Fruit fly (Drosophila melanogaster) whole organism, prepupa: ENCODE data around the gene TyrR.

ENCODE experiments used
- Blimp-1 ChIP-seq: fragments of 200-800 bp; sonication (Bioruptor generic); optimal IDR thresholded peaks from 3 replicates; lab custom pipeline; 2017; ENCODE audit warnings: missing biosample characterization, missing genetic modification characterization, mild to moderate bottlenecking, moderate library complexity, missing genetic modification reagents
- CG10631 ChIP-seq: fragments of 200-800 bp; sonication (Bioruptor generic); optimal IDR thresholded peaks from 2 replicates; lab custom pipeline; 2016; ENCODE audit warnings: missing biosample characterization, missing genetic modification characterization
- CG11762 ChIP-seq: fragments of 200-800 bp; sonication (Bioruptor generic); optimal IDR thresholded peaks from 3 replicates; lab custom pipeline; 2016; ENCODE audit warnings: missing biosample characterization, missing genetic modification characterization; ENCODE audit not compliant: insufficient read depth
- CG11902 ChIP-seq: fragments of 200-800 bp; sonication (Bioruptor generic); optimal IDR thresholded peaks from 3 replicates; lab custom pipeline; 2016; ENCODE audit warnings: missing biosample characterization, missing genetic modification characterization
- CG15336 ChIP-seq: fragments of 200-800 bp; sonication (Bioruptor generic); IDR thresholded peaks from 2 replicates; pipeline ENCODE4 v1.3.6; 2022; ENCODE audit warnings: missing biosample characterization, missing genetic modification characterization
- CG1621 ChIP-seq: fragments of 200-800 bp; sonication (Bioruptor generic); optimal IDR thresholded peaks from 3 replicates; lab custom pipeline; 2018; ENCODE audit warnings: missing biosample characterization, mild to moderate bottlenecking, missing genetic modification characterization
- CG16779 ChIP-seq: fragments of 200-800 bp; sonication (Bioruptor generic); optimal IDR thresholded peaks from 3 replicates; lab custom pipeline; 2017; ENCODE audit warnings: missing biosample characterization, mild to moderate bottlenecking, missing genetic modification characterization
- CG31627 ChIP-seq: fragments of 200-800 bp; sonication (Bioruptor generic); optimal IDR thresholded peaks from 3 replicates; lab custom pipeline; 2016; ENCODE audit warnings: missing biosample characterization, missing genetic modification characterization
- CG3919 ChIP-seq: fragments of 200-800 bp; sonication (Bioruptor generic); optimal IDR thresholded peaks from 3 replicates; lab custom pipeline; 2016; ENCODE audit warnings: missing biosample characterization, missing genetic modification characterization
- CG4318 ChIP-seq: fragments of 200-800 bp; sonication (Bioruptor generic); optimal IDR thresholded peaks from 3 replicates; lab custom pipeline; 2017; ENCODE audit warnings: missing biosample characterization, mild to moderate bottlenecking, missing genetic modification characterization
- CG6163 ChIP-seq: fragments of 200-800 bp; sonication (Bioruptor generic); IDR thresholded peaks from 3 replicates; pipeline ENCODE4 v1.3.6; 2022; ENCODE audit warnings: missing biosample characterization, missing genetic modification characterization
- CG6276 ChIP-seq: fragments of 200-800 bp; sonication (Bioruptor generic); optimal IDR thresholded peaks from 2 replicates; lab custom pipeline; 2017; ENCODE audit warnings: missing biosample characterization, mild to moderate bottlenecking, missing genetic modification characterization
- CG8319 ChIP-seq: fragments of 200-800 bp; sonication (Bioruptor generic); optimal IDR thresholded peaks from 3 replicates; lab custom pipeline; 2016; ENCODE audit warnings: missing biosample characterization, missing genetic modification characterization
- Ets96B ChIP-seq: fragments of 200-800 bp; optimal IDR thresholded peaks from 2 replicates; lab custom pipeline; 2019; ENCODE audit warnings: missing biosample characterization, mild to moderate bottlenecking, missing genetic modification characterization, moderate library complexity
- Gug ChIP-seq: fragments of 200-800 bp; sonication (Bioruptor generic); IDR thresholded peaks from 2 replicates; pipeline ENCODE4 v1.3.6; 2022; ENCODE audit warnings: missing biosample characterization, missing genetic modification characterization
- Met ChIP-seq: fragments of 200-800 bp; sonication (Bioruptor generic); optimal IDR thresholded peaks from 3 replicates; lab custom pipeline; 2016; ENCODE audit warnings: missing biosample characterization, missing genetic modification characterization
- Sox102F ChIP-seq: fragments of 200-800 bp; sonication (Bioruptor generic); optimal IDR thresholded peaks from 2 replicates; lab custom pipeline; 2016; ENCODE audit warnings: missing biosample characterization, mild to moderate bottlenecking, missing genetic modification characterization
- dac ChIP-seq: fragments of 200-800 bp; sonication (Bioruptor generic); optimal IDR thresholded peaks from 2 replicates; lab custom pipeline; 2017; ENCODE audit warnings: missing biosample characterization, mild to moderate bottlenecking, missing genetic modification characterization
- dsx ChIP-seq: fragments of 200-800 bp; optimal IDR thresholded peaks from 3 replicates; lab custom pipeline; 2019; ENCODE audit warnings: missing biosample characterization, mild to moderate bottlenecking, missing genetic modification characterization, moderate library complexity; ENCODE audit not compliant: poor library complexity, severe bottlenecking
- salr ChIP-seq, 2 experiments: fragments of 200-800 bp; sonication (Bioruptor generic); optimal IDR thresholded peaks; 3 replicates each; lab custom pipeline; 2016 to 2018; ENCODE audit warnings: missing biosample characterization in 2 of 2, missing genetic modification characterization in 2 of 2, mild to moderate bottlenecking in 1 of 2
- ss ChIP-seq, 2 experiments: fragments of 200-800 bp; sonication (Bioruptor generic); optimal IDR thresholded peaks; 2 replicates in 1 of 2; 3 replicates in 1 of 2; lab custom pipeline; 2017 to 2018; ENCODE audit warnings: mild to moderate bottlenecking in 2 of 2, missing biosample characterization in 2 of 2, missing genetic modification characterization in 2 of 2, moderate library complexity in 1 of 2
- topi ChIP-seq: fragments of 200-800 bp; sonication (Bioruptor generic); optimal IDR thresholded peaks from 3 replicates; lab custom pipeline; 2016; ENCODE audit warnings: missing biosample characterization, missing genetic modification characterization
- vri ChIP-seq: fragments of 200-800 bp; sonication (Bioruptor generic); optimal IDR thresholded peaks from 3 replicates; lab custom pipeline; 2016; ENCODE audit warnings: missing biosample characterization, mild to moderate bottlenecking, missing genetic modification characterization

TyrR gene

DNA sequence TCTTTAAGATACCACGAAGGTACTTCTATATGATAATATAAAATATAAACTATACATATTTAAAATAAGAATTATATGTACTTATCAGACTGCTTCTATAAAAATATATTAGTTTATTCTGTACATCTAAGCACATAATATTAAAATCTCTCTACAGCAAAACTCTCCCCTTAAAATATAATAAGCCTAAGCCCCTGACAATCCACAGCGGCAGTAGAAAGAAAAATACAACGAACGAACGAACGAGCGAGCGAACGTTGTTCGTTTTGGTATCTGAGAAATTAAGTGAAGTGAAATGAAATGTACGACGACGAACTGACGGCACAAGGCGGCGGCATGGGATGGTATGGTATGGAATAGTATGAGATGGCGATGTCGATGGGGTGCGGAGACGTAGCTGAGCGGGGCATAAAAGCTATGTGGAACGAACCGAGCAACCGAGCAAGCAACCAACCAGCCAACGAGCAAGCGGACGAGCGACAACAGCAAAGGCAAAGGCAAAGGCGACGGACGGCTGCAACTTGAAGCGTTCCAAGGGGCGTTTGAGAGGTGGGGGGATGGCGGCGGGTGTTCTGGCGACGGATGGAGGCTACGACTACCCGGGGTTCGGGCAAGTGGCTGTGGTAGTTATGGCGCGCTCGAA lies 62.4 kb downstream of the TyrR start (continued):
- TF ChIP-seq CG3919 (GFP tag; lab: Kevin White, UChicago) = peak; percentile 96
- peak; percentile 98 for TF ChIP-seq CG6276 (GFP tag; lab: Kevin White, UChicago)
- TF ChIP-seq CG6163 = peak; percentile 97
- peak; percentile 89 for TF ChIP-seq dac (GFP tag; lab: Kevin White, UChicago)
- peak; percentile 99 for TF ChIP-seq CG10631
- TF ChIP-seq CG16779 = peak; percentile 97
- peak; percentile 95 for TF ChIP-seq CG11902
- TF ChIP-seq CG8319 = peak; percentile 96
- TF ChIP-seq Ets96B (tag; lab: Kevin White, UChicago) = peak; percentile 99
- peak; percentile 95 for TF ChIP-seq Blimp-1
- peak; percentile 83 for TF ChIP-seq CG1621
- peak; percentile 98 for TF ChIP-seq dsx (GFP tag; lab: Kevin White, UChicago)
- TF ChIP-seq ss (GFP tag; optimal IDR thresholded peaks at IDR 0.05; lab: Kevin White, UChicago) = peak; percentile 97 to 98
- peak; percentile 97 for TF ChIP-seq Gug (GFP tag; lab: Robert Waterston, UW)
- peak; percentile 93 for TF ChIP-seq Sox102F (GFP tag; lab: Kevin White, UChicago)
- TF ChIP-seq vri = peak; percentile 84
- TF ChIP-seq CG15336 = peak; percentile 99
- peak; percentile 86 to 93 for TF ChIP-seq salr (GFP tag; optimal IDR thresholded peaks at IDR 0.05; lab: Kevin White, UChicago)
- TF ChIP-seq CG4318 = peak; percentile 96
- TF ChIP-seq CG31627 (GFP tag; lab: Kevin White, UChicago) = peak; percentile 87
- TF ChIP-seq CG11762 (GFP tag; lab: Kevin White, UChicago) = peak; percentile 96
- TF ChIP-seq topi (GFP tag; lab: Kevin White, UChicago) = peak; percentile 91
- peak; percentile 94 for TF ChIP-seq Met (GFP tag; lab: Kevin White, UChicago)
